Worm (Caenorhabditis elegans): ENCODE measurements around the gene dhc-4.

Gene dhc-4

DNA sequence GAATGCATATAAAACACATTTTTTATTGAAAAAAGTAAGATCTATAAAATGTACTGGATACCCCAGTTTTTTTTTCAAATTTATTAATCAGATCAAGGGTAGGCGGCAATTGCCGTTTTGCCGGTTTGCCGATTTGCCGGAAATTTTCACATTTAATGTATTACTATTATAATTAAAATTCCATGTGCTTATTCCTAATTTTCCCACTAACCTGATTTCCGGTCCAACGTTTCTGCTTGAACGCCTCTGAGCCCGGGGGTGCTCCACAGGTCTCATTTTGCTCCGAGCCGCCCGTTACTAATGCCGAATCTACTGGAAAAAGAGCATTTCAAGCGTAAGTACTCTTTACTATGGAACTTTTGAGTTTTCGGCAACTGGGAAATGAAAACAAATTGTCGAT lies at the start of gene dhc-4:
dhc-4 (plus strand) TSS at position 301 of the 400 bp plus-strand sequence.
- TF ChIP-seq ref-1 (GFP tag; conservative IDR thresholded peaks at IDR 0.05), result no peak
- TF ChIP-seq T22C8.4 (GFP tag; IDR thresholded peaks at IDR 0.05), result no peak
- TF ChIP-seq klf-2 (GFP tag; conservative IDR thresholded peaks at IDR 0.05), result no peak
- TF ChIP-seq ztf-29 (GFP tag; IDR thresholded peaks at IDR 0.05), result no peak
- no peak for TF ChIP-seq tab-1 (GFP tag; IDR thresholded peaks at IDR 0.05)
- TF ChIP-seq med-1 (GFP tag; optimal IDR thresholded peaks at IDR 0.05; ENCODE audit: insufficient read depth), result no peak
- TF ChIP-seq ztf-23 (GFP tag; IDR thresholded peaks at IDR 0.05), result no peak
- no peak for TF ChIP-seq flt-1 (GFP tag; IDR thresholded peaks at IDR 0.05)
- no peak for TF ChIP-seq cog-1 (tag; optimal IDR thresholded peaks at IDR 0.05)

ce11 chrIII:10920044-10920443 lies 49.7 kb upstream of the dhc-4 start, which contains the start of gene vab-7:
Gene vab-7, plus strand, starts transcription at chrIII:10920344.
- TF ChIP-seq flt-1 (GFP tag; IDR thresholded peaks at IDR 0.05) (no peak), ztf-29 (GFP tag; IDR thresholded peaks at IDR 0.05) (no peak), T22C8.4 (GFP tag; IDR thresholded peaks at IDR 0.05) (no peak), ref-1 (GFP tag; conservative IDR thresholded peaks at IDR 0.05) (no peak), klf-2 (GFP tag; conservative IDR thresholded peaks at IDR 0.05) (no peak), ztf-23 (GFP tag; IDR thresholded peaks at IDR 0.05) (no peak), tab-1 (GFP tag; IDR thresholded peaks at IDR 0.05) (no peak), cog-1 (tag; optimal IDR thresholded peaks at IDR 0.05) (no peak), med-1 (GFP tag; optimal IDR thresholded peaks at IDR 0.05; ENCODE audit: insufficient read depth) (no peak)

DNA sequence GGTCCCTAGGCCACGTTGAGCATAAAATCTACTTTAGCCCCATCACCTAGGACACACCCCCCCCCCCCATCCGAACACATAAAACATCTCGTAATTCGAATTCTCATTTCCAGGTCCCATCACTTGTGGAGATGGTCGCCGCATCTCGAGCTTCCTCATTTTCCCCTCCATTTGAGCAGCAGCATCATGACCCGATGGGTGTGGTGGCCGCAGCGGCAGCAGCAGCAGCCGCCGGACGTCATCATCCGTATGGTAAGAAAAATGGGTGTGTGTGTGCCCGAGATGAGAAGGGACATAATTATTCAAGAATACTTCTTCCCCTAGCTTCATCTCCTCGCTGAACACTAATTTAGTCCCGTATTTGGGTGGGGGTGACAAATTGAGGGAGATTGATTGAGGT lies 48.3 kb upstream of the dhc-4 start:
- no peak for TF ChIP-seq flt-1 (GFP tag; IDR thresholded peaks at IDR 0.05)
- TF ChIP-seq ztf-23 (GFP tag; IDR thresholded peaks at IDR 0.05), result 0 out of 2 replicates have a peak, but pooled peaks have one; percentile 7

ce11 chrIII:10923539-10923938 lies 46.2 kb upstream of the dhc-4 start:
- TF ChIP-seq T22C8.4 (GFP tag; IDR thresholded peaks at IDR 0.05), result no peak
- no peak for TF ChIP-seq tab-1 (GFP tag; IDR thresholded peaks at IDR 0.05)
- no peak for TF ChIP-seq flt-1 (GFP tag; IDR thresholded peaks at IDR 0.05)
- no peak for TF ChIP-seq klf-2 (GFP tag; conservative IDR thresholded peaks at IDR 0.05)
- no peak for TF ChIP-seq cog-1 (tag; optimal IDR thresholded peaks at IDR 0.05)
- no peak for TF ChIP-seq ref-1 (GFP tag; conservative IDR thresholded peaks at IDR 0.05)
- no peak for TF ChIP-seq med-1 (GFP tag; optimal IDR thresholded peaks at IDR 0.05; ENCODE audit: insufficient read depth)
- no peak for TF ChIP-seq ztf-23 (GFP tag; IDR thresholded peaks at IDR 0.05)
- no peak for TF ChIP-seq ztf-29 (GFP tag; IDR thresholded peaks at IDR 0.05)

ce11 chrIII:10930850-10931249 lies 38.9 kb upstream of the dhc-4 start, which contains the start of gene M142.5:
Gene M142.5, plus strand, starts transcription at chrIII:10931201.
- TF ChIP-seq ztf-23 (GFP tag; IDR thresholded peaks at IDR 0.05), result no peak
- no peak for TF ChIP-seq T22C8.4 (GFP tag; IDR thresholded peaks at IDR 0.05)
- TF ChIP-seq med-1 (GFP tag; optimal IDR thresholded peaks at IDR 0.05; ENCODE audit: insufficient read depth), result no peak

DNA sequence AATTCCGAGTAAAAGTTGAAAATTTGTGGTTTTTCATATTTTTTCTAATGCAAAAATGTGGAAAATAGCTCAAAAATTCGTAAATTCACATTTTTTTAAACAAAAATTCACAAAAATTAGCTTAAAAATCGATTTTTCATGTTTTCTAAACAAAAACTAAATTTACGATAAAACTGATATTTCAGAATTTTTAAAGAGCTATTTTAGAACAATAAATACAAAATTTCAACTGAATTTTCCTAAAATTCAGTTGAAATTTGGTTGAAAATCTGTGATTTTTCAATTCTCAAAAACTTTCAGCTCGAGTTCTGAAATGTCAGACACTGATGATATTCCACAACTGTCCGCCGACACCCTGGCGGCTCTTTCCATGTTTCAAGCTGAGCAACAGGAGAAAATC lies 36.4 kb upstream of the dhc-4 start, which contains the start of gene M142.8:
M142.8 (plus strand) TSS at position 301 of the 400 bp plus-strand sequence.
- TF ChIP-seq T22C8.4 (GFP tag; IDR thresholded peaks at IDR 0.05), result no peak

ce11 chrIII:10935944-10936343 lies 33.8 kb upstream of the dhc-4 start, which contains the start of gene rle-1:
Gene rle-1, plus strand, starts transcription at chrIII:10936244.
- TF ChIP-seq med-1 (GFP tag; optimal IDR thresholded peaks at IDR 0.05; ENCODE audit: insufficient read depth) (no peak), ztf-29 (GFP tag; IDR thresholded peaks at IDR 0.05) (no peak), klf-2 (GFP tag; conservative IDR thresholded peaks at IDR 0.05) (no peak), cog-1 (tag; optimal IDR thresholded peaks at IDR 0.05) (no peak), ztf-23 (GFP tag; IDR thresholded peaks at IDR 0.05) (no peak), ref-1 (GFP tag; conservative IDR thresholded peaks at IDR 0.05) (no peak), T22C8.4 (GFP tag; IDR thresholded peaks at IDR 0.05) (no peak)

DNA sequence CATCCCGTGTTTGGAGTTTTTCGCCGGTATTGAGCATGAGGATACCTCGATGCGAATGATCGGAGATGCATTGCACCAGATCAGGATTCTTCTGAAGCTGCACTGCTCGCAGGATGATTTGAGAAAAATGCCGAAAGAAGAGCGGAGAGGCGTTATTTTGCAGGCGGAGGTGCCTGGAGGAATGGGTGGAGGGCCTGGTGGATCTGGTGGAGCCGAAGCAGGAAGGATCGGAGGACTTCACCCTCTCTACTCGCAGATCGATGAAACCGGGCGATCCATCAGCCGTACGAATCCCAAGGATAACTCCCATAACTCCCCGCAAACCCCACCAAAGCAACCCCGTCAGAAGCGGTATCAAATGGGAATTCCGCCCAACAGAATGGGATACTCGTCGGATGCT lies 30.6 kb upstream of the dhc-4 start:
- TF ChIP-seq ref-1 (GFP tag; conservative IDR thresholded peaks at IDR 0.05) (no peak), ztf-23 (GFP tag; IDR thresholded peaks at IDR 0.05) (no peak), klf-2 (GFP tag; conservative IDR thresholded peaks at IDR 0.05) (no peak), T22C8.4 (GFP tag; IDR thresholded peaks at IDR 0.05) (no peak), tab-1 (GFP tag; IDR thresholded peaks at IDR 0.05) (no peak), ztf-29 (GFP tag; IDR thresholded peaks at IDR 0.05) (no peak), flt-1 (GFP tag; IDR thresholded peaks at IDR 0.05) (no peak), med-1 (GFP tag; optimal IDR thresholded peaks at IDR 0.05; ENCODE audit: insufficient read depth) (no peak), cog-1 (tag; optimal IDR thresholded peaks at IDR 0.05) (no peak)

- TF ChIP-seq tab-1 (GFP tag; IDR thresholded peaks at IDR 0.05) (no peak), cog-1 (tag; optimal IDR thresholded peaks at IDR 0.05) (no peak), T22C8.4 (GFP tag; IDR thresholded peaks at IDR 0.05) (no peak), klf-2 (GFP tag; conservative IDR thresholded peaks at IDR 0.05) (no peak), ztf-29 (GFP tag; IDR thresholded peaks at IDR 0.05) (no peak), med-1 (GFP tag; optimal IDR thresholded peaks at IDR 0.05; ENCODE audit: insufficient read depth) (no peak), flt-1 (GFP tag; IDR thresholded peaks at IDR 0.05) (no peak)
Observed at ce11 chrIII:10942905-10943304, 26.8 kb upstream of the dhc-4 start.

DNA sequence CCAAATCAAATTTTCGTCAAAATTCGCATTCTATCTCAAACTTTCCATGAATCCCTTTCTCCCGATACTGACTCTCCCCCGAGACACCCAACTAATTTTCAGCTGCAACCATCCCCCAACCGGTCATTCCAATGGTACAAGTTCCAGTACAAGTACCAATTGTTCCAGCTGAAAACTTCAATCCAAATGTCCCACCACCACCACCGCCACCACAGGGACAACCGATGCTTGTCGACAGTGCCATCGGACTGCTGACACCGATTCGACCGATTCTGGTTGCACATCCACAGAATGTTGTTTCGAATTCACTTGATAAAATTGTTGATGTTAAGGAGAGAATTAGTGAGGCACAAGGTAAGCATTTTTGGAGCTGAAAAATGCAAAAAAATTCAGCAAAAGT lies 24.2 kb upstream of the dhc-4 start:
- TF ChIP-seq cog-1 (tag; optimal IDR thresholded peaks at IDR 0.05) (no peak), flt-1 (GFP tag; IDR thresholded peaks at IDR 0.05) (no peak), T22C8.4 (GFP tag; IDR thresholded peaks at IDR 0.05) (no peak), klf-2 (GFP tag; conservative IDR thresholded peaks at IDR 0.05) (no peak), med-1 (GFP tag; optimal IDR thresholded peaks at IDR 0.05; ENCODE audit: insufficient read depth) (no peak), ztf-29 (GFP tag; IDR thresholded peaks at IDR 0.05) (no peak), ztf-23 (GFP tag; IDR thresholded peaks at IDR 0.05) (no peak), tab-1 (GFP tag; IDR thresholded peaks at IDR 0.05) (no peak), ref-1 (GFP tag; conservative IDR thresholded peaks at IDR 0.05) (no peak)

- TF ChIP-seq med-1 (GFP tag; optimal IDR thresholded peaks at IDR 0.05; ENCODE audit: insufficient read depth) (no peak), tab-1 (GFP tag; IDR thresholded peaks at IDR 0.05) (no peak), flt-1 (GFP tag; IDR thresholded peaks at IDR 0.05) (no peak), ztf-23 (GFP tag; IDR thresholded peaks at IDR 0.05) (no peak), T22C8.4 (GFP tag; IDR thresholded peaks at IDR 0.05) (no peak)
Observed at ce11 chrIII:10947155-10947554, 22.6 kb upstream of the dhc-4 start, which contains the start of gene strd-1. Gene strd-1, plus strand, starts transcription at chrIII:10947455.

Data from whole organism, midembryonic.